Fruit fly (Drosophila melanogaster) S2 (cell line): ENCODE results near the gene Fer2LCH.

Experiments used
- CG8478 ChIP-seq: fragments of >200 bp; optimal IDR thresholded peaks from 2 replicates; lab custom pipeline; 2018
- CTCF ChIP-seq, 2 experiments: fragments of >200 bp; optimal IDR thresholded peaks; 2 replicates each; lab custom pipeline; 2018

- TF ChIP-seq CG8478 (no peak), CTCF (optimal IDR thresholded peaks at IDR 0.05; lab: Kevin White, UChicago) (no peak)
Observed at dm6 chr3R:30426626-30427025, 39.0 kb downstream of the Fer2LCH start.
